Worm (Caenorhabditis elegans) whole organism, early embryonic: Measurements from ENCODE around the gene hlh-29.

Source experiments
- B0310.2 ChIP-seq: sonication (generic microtip); optimal IDR thresholded peaks from 2 replicates; lab custom pipeline; 2016; ENCODE audit warnings: mild to moderate bottlenecking, missing genetic modification characterization, missing compliant biosample characterization
- F13C5.2 ChIP-seq: sonication (generic microtip); optimal IDR thresholded peaks from 2 replicates; lab custom pipeline; 2017; ENCODE audit warnings: mild to moderate bottlenecking, missing genetic modification characterization, inconsistent platforms, missing compliant biosample characterization
- aly-1 ChIP-seq: sonication (generic microtip); optimal IDR thresholded peaks from 2 replicates; lab custom pipeline; 2016; ENCODE audit warnings: missing genetic modification characterization, missing compliant biosample characterization
- ama-1 ChIP-seq: fragments of 150-350 bp; optimal IDR thresholded peaks from 2 replicates; lab custom pipeline; 2014
- ceh-13 ChIP-seq: fragments of 200-800 bp; sonication (Bioruptor generic); optimal IDR thresholded peaks from 2 replicates; lab custom pipeline; 2018; ENCODE audit warnings: mild to moderate bottlenecking, missing genetic modification characterization, missing compliant biosample characterization
- ceh-36 ChIP-seq: sonication (generic microtip); optimal IDR thresholded peaks from 2 replicates; lab custom pipeline; 2016; ENCODE audit warnings: missing genetic modification characterization, inconsistent platforms, missing compliant biosample characterization
- ets-7 ChIP-seq: sonication (generic microtip); optimal IDR thresholded peaks from 2 replicates; lab custom pipeline; 2016; ENCODE audit warnings: missing genotype, missing genetic modification characterization, missing compliant biosample characterization
- flt-1 ChIP-seq: fragments of 200-800 bp; sonication (Bioruptor generic); IDR thresholded peaks from 2 replicates; pipeline ENCODE4 v1.3.6; 2022; ENCODE audit warnings: missing genetic modification characterization, missing compliant biosample characterization
- hmbx-1 ChIP-seq: sonication (generic microtip); optimal IDR thresholded peaks from 2 replicates; lab custom pipeline; 2016; ENCODE audit warnings: mild to moderate bottlenecking, missing genetic modification characterization, missing compliant biosample characterization
- hmg-4 ChIP-seq: fragments of 200-800 bp; sonication (Bioruptor generic); optimal IDR thresholded peaks from 2 replicates; lab custom pipeline; 2018; ENCODE audit warnings: mild to moderate bottlenecking, missing genetic modification characterization, missing compliant biosample characterization
- hnd-1 ChIP-seq: sonication (generic microtip); optimal IDR thresholded peaks from 2 replicates; lab custom pipeline; 2016; ENCODE audit warnings: missing genetic modification characterization, missing compliant biosample characterization
- pes-1 ChIP-seq: fragments of 200-800 bp; sonication (Bioruptor generic); IDR thresholded peaks from 2 replicates; pipeline ENCODE4 v1.3.6; 2022; ENCODE audit warnings: missing genetic modification reagents, missing genetic modification characterization, missing compliant biosample characterization
- scrt-1 ChIP-seq: fragments of 200-800 bp; sonication (Bioruptor generic); IDR thresholded peaks from 2 replicates; pipeline ENCODE4 v1.3.6; 2022; ENCODE audit warnings: missing genetic modification characterization, missing compliant biosample characterization
- sea-1 ChIP-seq: fragments of 200-800 bp; sonication (Bioruptor generic); conservative IDR thresholded peaks from 2 replicates; pipeline ENCODE4 v1.3.6; 2022; ENCODE audit warnings: missing genetic modification characterization, missing compliant biosample characterization
- tbx-11 ChIP-seq: fragments of 200-800 bp; sonication (Bioruptor generic); IDR thresholded peaks from 2 replicates; pipeline ENCODE4 v1.3.6; 2022; ENCODE audit warnings: missing genetic modification characterization, missing compliant biosample characterization
- tbx-37 ChIP-seq: fragments of 200-800 bp; sonication (Bioruptor generic); conservative IDR thresholded peaks from 2 replicates; pipeline ENCODE4 v1.3.6; 2022; ENCODE audit warnings: missing genetic modification reagents, missing genetic modification characterization, missing compliant biosample characterization
- tra-4 ChIP-seq: sonication (generic microtip); optimal IDR thresholded peaks from 2 replicates; lab custom pipeline; 2017; ENCODE audit warnings: missing genetic modification characterization, missing compliant biosample characterization

The hlh-29 gene

DNA sequence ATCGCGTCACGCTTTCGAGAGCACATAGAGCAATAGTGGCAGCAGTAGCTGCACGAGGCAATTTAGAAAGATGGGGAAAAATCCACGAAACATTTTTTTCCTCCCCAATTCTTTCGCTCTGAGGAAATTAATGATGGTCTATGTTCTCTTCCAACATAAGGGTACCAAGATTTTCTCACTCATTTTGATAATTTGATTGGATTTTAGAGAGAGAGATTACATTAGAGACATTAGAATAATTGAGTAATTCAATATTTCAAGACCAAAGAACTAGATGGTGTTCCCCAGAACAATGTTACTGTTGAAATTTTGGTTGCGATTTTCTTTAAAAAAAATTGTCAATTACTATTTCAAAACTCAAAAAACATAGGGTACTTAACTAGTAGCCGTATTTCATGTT is 27.0 kb downstream of the hlh-29 start:
- TF ChIP-seq sea-1, result no peak
- TF ChIP-seq hmg-4 (GFP tag; lab: Kevin White, UChicago), result no peak
- no peak for TF ChIP-seq tbx-37
- no peak for TF ChIP-seq pes-1 (GFP tag; lab: Robert Waterston, UW)
- TF ChIP-seq ceh-13 (GFP tag; lab: Kevin White, UChicago), result no peak

DNA sequence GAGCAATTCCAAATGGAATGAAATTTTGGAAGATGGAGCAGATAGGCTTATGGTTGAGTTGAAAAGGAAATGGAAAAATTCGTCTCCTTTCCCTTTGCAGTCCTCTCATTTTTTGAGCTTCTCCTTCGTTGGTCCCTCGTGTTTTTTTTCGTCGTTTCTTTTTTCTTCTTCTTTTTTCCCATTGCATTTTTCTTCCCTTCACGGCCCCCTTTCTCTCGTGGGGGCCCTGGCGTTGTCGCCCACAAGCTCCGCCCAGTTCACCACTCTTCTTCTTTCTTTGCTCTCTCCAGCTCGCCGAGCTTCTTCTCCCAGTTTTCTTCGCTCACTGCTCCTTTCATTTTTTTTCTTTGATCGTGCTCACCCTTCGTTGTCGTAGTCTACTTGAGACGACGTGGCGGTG is 29.0 kb downstream of the hlh-29 start:
- TF ChIP-seq tbx-37 (no peak), flt-1 (no peak), ceh-36 (tag; lab: Kevin White, UChicago) (no peak), F13C5.2 (no peak)

DNA sequence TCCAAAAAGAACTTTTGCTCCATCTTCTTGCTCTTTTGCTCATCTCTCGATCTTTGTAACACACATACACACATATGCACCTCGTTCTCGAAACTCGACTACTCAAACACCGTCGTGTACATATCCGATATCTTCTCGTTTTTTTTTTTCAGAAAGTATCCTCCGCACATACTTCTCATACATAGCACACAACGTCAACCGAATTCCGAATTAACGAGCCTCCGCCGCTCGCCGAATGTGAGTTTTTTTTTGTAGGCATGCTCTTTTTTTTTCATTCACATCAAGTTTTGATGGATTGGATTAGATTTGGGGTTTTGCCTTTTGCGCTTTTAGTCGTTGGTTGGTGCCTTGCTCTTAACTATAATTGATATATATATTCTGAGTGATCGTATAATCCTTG is 30.1 kb downstream of the hlh-29 start:
- TF ChIP-seq hmbx-1 (tag; lab: Kevin White, UChicago) (no peak), F13C5.2 (no peak), hmg-4 (GFP tag; lab: Kevin White, UChicago) (no peak), tra-4 (tag; lab: Kevin White, UChicago) (no peak), tbx-11 (no peak), pes-1 (GFP tag; lab: Robert Waterston, UW) (no peak)

DNA sequence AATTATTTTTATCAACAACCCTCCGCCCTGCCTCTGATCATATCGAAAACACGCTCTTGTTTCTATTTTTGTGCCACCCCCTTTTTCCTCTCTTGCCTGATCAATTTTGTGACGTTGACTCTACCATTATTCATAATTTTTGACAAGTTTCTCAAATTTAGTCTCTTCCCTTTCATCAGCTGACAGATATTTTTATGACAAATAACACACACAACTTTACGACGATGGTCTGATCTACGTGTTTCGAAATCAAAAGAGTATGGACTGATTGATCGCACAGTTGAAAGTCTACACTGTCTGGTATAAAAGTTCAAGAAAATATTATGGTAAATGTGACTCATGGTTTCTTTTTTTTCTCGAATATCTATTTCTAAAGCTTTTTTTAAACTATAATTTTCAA is 30.6 kb downstream of the hlh-29 start:
- TF ChIP-seq hnd-1 (tag; lab: Kevin White, UChicago), result no peak
- no peak for TF ChIP-seq ama-1 (lab: Kevin White, UChicago)
- TF ChIP-seq F13C5.2, result no peak
- TF ChIP-seq ceh-36 (tag; lab: Kevin White, UChicago), result no peak
- TF ChIP-seq ets-7 (tag; lab: Kevin White, UChicago), result no peak
- TF ChIP-seq flt-1, result no peak
- TF ChIP-seq tbx-37, result no peak
- no peak for TF ChIP-seq tbx-11
- TF ChIP-seq sea-1, result no peak
- TF ChIP-seq aly-1 (tag; lab: Kevin White, UChicago), result no peak

DNA sequence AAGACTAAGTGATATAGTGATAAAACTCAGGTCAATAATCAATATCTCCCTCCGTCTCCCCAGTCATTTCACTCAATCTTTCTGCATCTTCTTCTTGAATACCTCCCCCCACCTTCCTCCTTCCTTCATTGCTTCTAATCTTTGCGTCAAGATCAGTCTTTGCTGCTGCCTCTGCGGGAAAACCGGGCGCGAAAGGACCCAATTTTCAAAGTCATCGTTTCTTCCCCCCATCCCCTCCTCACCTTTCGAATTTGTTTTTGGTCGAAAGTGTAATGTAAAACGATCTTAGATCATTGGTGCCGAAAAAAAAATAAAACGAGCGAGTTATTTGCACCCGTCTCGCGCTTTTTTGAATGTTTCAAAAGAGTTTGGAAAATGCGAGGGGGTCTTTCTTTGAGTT is 31.5 kb downstream of the hlh-29 start:
- TF ChIP-seq ets-7 (tag; lab: Kevin White, UChicago) (no peak), sea-1 (no peak), hmg-4 (GFP tag; lab: Kevin White, UChicago) (no peak), tra-4 (tag; lab: Kevin White, UChicago) (no peak), tbx-11 (no peak), scrt-1 (GFP tag; lab: Robert Waterston, UW) (no peak), B0310.2 (tag; lab: Kevin White, UChicago) (no peak), hmbx-1 (tag; lab: Kevin White, UChicago) (no peak), ceh-13 (GFP tag; lab: Kevin White, UChicago) (no peak), ceh-36 (tag; lab: Kevin White, UChicago) (no peak), aly-1 (tag; lab: Kevin White, UChicago) (no peak), pes-1 (GFP tag; lab: Robert Waterston, UW) (no peak), F13C5.2 (no peak), ama-1 (lab: Kevin White, UChicago) (no peak), flt-1 (no peak), tbx-37 (no peak), hnd-1 (tag; lab: Kevin White, UChicago) (no peak)

DNA sequence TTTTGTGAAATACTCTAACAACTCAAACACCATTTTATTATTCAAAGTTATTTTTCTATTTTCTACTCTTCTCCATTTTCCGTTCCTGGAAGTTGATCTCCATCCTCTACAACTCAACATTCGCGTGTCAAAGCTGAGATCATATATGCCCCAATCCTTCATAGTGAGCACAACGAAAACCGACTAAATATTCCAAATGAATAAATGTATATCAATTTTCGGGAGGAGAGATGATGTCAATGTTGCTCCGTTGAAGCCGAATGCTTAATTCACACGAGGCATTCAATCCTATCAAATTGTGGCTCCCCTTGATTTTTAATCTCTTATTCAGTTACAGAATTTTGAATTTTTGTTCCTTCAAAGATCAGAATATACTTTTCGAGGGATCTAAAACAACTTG is 32.0 kb downstream of the hlh-29 start:
- TF ChIP-seq flt-1, result no peak

DNA sequence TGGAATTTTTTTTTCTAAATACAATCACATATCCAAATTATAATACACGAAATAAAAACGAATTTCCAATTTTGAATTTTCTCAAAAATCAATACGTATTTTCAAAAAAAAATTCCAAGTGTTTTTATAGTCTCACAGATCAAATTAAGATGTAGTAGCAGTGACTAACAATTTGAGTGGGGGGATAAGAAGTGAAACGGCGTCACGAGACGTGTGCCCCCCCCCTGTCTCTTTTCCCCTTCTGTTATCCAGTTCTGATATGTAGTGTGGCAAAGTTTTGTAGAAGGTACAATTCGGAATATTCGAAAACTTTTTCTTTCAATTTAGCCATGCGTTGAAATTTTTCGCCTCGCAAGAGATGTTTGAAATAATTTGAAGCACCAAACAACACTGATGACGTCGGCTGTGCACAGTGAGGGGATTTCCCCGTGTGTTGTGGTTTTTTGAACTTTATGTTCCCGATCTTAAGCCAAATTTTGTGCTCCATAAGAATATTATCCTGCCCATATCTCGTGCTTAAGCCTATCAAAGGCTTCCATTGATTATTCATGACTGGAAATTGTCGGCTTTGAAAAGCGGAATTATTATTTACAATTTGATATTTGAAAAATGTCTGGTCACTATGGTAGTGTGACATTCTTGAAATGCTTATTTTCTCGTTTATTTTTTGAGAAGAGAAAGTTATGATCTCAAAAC is 33.1 kb downstream of the hlh-29 start:
- no peak for TF ChIP-seq B0310.2 (tag; lab: Kevin White, UChicago)

DNA sequence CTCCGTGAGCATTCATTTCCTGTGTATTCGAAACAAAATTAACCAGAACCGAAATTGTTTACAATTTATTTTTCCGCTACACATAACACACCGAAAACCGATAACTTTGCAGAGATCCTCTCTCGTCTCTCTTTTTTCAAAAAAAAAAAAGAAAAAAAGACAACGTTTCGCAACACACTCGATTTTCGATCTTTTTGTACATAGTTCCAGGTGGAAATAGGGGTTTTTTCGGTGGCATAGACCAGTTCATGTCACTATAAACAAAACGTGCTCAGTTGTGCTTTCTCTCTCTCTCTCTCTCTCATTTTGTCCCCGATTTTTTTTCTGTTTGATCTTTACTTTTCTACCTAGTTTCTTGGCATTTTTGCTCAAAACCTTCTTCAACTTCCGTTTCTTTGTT is 34.0 kb downstream of the hlh-29 start:
- TF ChIP-seq hmg-4 (GFP tag; lab: Kevin White, UChicago) (no peak), aly-1 (tag; lab: Kevin White, UChicago) (no peak), tbx-37 (no peak), ceh-36 (tag; lab: Kevin White, UChicago) (no peak), tra-4 (tag; lab: Kevin White, UChicago) (no peak)

DNA sequence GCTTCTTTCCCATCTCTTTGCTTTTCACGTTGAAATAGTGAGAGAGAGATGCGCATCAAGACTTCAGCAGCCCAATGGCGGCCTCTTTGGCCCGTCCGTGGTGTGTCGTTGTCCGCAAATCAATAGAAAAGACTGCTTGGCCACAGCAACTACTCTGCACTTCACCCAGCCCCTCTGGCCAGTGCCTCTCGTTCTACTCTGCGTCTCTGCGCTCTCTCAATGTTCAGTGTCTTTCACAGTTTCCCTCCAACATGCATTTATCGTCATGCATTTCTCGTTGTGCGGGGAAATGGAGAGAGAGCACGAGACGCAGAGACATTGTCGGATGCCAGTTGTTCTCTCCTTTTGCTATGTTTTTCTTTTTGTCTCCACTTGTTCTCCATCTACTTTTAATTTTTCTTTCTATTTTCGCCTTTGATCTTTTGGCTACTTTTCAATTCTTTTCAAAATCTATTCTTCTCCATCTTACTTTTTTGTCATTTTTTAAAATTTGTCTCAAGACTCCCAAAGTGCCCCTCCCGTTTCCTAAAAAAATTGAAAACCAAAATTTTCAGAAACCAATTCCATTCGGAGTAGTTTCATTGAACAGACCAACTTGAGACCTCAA is 34.8 kb downstream of the hlh-29 start, which contains the start of gene nhr-1:
nhr-1 (plus strand) TSS at position 557 of the 607 bp plus-strand sequence.
- TF ChIP-seq aly-1 (tag; lab: Kevin White, UChicago) (peak; percentile 20), scrt-1 (GFP tag; lab: Robert Waterston, UW) (no peak), B0310.2 (tag; lab: Kevin White, UChicago) (no peak), F13C5.2 (peak; percentile 36), tbx-37 (no peak), ama-1 (lab: Kevin White, UChicago) (no peak), ets-7 (tag; lab: Kevin White, UChicago) (peak; percentile 6), ceh-13 (GFP tag; lab: Kevin White, UChicago) (no peak), sea-1 (0 out of 2 replicates have a peak, but pooled peaks have one; percentile 12), hnd-1 (tag; lab: Kevin White, UChicago) (no peak), tra-4 (tag; lab: Kevin White, UChicago) (no peak), hmg-4 (GFP tag; lab: Kevin White, UChicago) (peak; percentile 85)
